Worm (Caenorhabditis elegans): ENCODE data around the gene cblc-1.
"Not testable (repeated sequence)": the region's sequence is repeated elsewhere in the genome, so short reads cannot be mapped to it uniquely, and the experiment has no call there.

DNA sequence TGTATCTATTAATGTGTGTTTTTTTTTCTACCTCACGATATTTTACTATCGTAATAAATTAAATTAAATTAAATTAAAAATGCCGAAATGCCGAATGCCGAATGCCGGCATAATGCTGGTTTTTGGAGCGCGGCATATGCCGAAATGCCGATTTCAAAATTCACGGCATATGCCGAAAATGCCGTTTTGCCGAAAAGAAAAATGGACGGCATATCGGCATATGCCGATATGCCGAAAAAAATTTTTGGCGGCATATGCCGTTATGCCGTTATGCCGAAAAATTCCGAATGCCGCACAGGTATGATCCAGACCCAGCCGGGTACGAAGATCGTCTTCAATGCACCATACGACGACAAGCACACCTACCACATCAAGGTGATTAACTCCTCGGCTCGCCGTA lies 42.4 kb downstream of the cblc-1 start, which contains the start of gene msp-32:
- TF ChIP-seq nhr-77, tbx-2, pqm-1, nhr-237, elt-3 (tag; optimal IDR thresholded peaks at IDR 0.05): not testable (repeated sequence)

Measured in whole organism, L3 larva.